Worm (Caenorhabditis elegans): Measurements from ENCODE around the gene lmd-5.

- no peak for TF ChIP-seq unc-39 (tag; optimal IDR thresholded peaks at IDR 0.05)
- TF ChIP-seq nhr-237 (tag; optimal IDR thresholded peaks at IDR 0.05), result no peak
Observed at ce11 chrV:7112223-7112622, 11.2 kb upstream of the lmd-5 start.
